Worm (Caenorhabditis elegans): ENCODE data around the gene ddx-46.
A peak's percentile ranks its signal among the peaks of the same experiment; 100 is the strongest.

ce11 chrIV:1278945-1279344, 30.5 kb downstream of the ddx-46 start:
- TF ChIP-seq nhr-25 (tag; optimal IDR thresholded peaks at IDR 0.05) (no peak), nhr-12 (tag; optimal IDR thresholded peaks at IDR 0.05) (no peak), lin-39 (tag; optimal IDR thresholded peaks at IDR 0.05) (peak; percentile 85), R02D3.7 (tag; optimal IDR thresholded peaks at IDR 0.05) (no peak), nhr-77 (tag; optimal IDR thresholded peaks at IDR 0.05) (no peak), pqm-1 (tag; optimal IDR thresholded peaks at IDR 0.05) (no peak)

All from whole organism, L3 larva.